Fruit fly (Drosophila melanogaster) whole organism, embryonic: ENCODE data around the gene Pax.

Experiments
- CG12155 ChIP-seq: fragments of 200-800 bp; sonication (Bioruptor generic); optimal IDR thresholded peaks from 3 replicates; lab custom pipeline; 2016; ENCODE audit warnings: missing biosample characterization, missing genetic modification characterization
- CG12744 ChIP-seq: fragments of 200-800 bp; sonication (Bioruptor generic); optimal IDR thresholded peaks from 2 replicates; lab custom pipeline; 2016; ENCODE audit warnings: missing biosample characterization, missing genetic modification characterization
- CG13424 ChIP-seq: fragments of 200-800 bp; sonication (Bioruptor generic); optimal IDR thresholded peaks from 2 replicates; lab custom pipeline; 2019; ENCODE audit warnings: missing biosample characterization, mild to moderate bottlenecking, missing genetic modification characterization, moderate library complexity
- CG14667 ChIP-seq: fragments of 200-800 bp; sonication (Bioruptor generic); IDR thresholded peaks from 2 replicates; pipeline ENCODE4 v1.3.6; 2022; ENCODE audit warnings: missing biosample characterization, missing genetic modification characterization
- CG14710 ChIP-seq: fragments of 200-800 bp; sonication (Bioruptor generic); optimal IDR thresholded peaks from 3 replicates; lab custom pipeline; 2019; ENCODE audit warnings: missing biosample characterization, mild to moderate bottlenecking, missing genetic modification characterization, moderate library complexity
- CG15269 ChIP-seq: fragments of 200-800 bp; sonication (Bioruptor generic); optimal IDR thresholded peaks from 2 replicates; lab custom pipeline; 2018; ENCODE audit warnings: missing biosample characterization, mild to moderate bottlenecking, missing genetic modification characterization, moderate library complexity
- CG34376 ChIP-seq: fragments of 200-800 bp; sonication (Bioruptor generic); optimal IDR thresholded peaks from 2 replicates; lab custom pipeline; 2018; ENCODE audit warnings: missing biosample characterization, mild to moderate bottlenecking, missing genetic modification characterization
- CG5180 ChIP-seq: fragments of 200-800 bp; sonication (Bioruptor generic); optimal IDR thresholded peaks from 3 replicates; lab custom pipeline; 2017; ENCODE audit warnings: missing biosample characterization, missing genetic modification characterization, mild to moderate bottlenecking, moderate library complexity, missing genetic modification reagents
- CG6272 ChIP-seq: fragments of 200-800 bp; sonication (Bioruptor generic); IDR thresholded peaks from 2 replicates; pipeline ENCODE4 v1.3.6; 2022; ENCODE audit warnings: missing biosample characterization, missing genetic modification characterization
- CG9817 ChIP-seq: fragments of 200-800 bp; sonication (Bioruptor generic); optimal IDR thresholded peaks from 2 replicates; lab custom pipeline; 2018; ENCODE audit warnings: missing biosample characterization, mild to moderate bottlenecking, missing genetic modification characterization, moderate library complexity
- CHES-1-like ChIP-seq: fragments of 200-800 bp; sonication (Bioruptor generic); optimal IDR thresholded peaks from 2 replicates; lab custom pipeline; 2016; ENCODE audit warnings: missing biosample characterization, missing genetic modification characterization
- Dip2 ChIP-seq: fragments of 200-800 bp; sonication (Bioruptor generic); IDR thresholded peaks from 2 replicates; pipeline ENCODE4 v1.3.6; 2022; ENCODE audit warnings: missing biosample characterization, missing genetic modification characterization
- Doc2 ChIP-seq: fragments of 200-800 bp; sonication (Bioruptor generic); IDR thresholded peaks from 2 replicates; pipeline ENCODE4 v1.3.6; 2022; ENCODE audit warnings: missing biosample characterization, missing genetic modification characterization
- HmgZ ChIP-seq: fragments of 200-800 bp; sonication (Bioruptor generic); optimal IDR thresholded peaks from 2 replicates; lab custom pipeline; 2018; ENCODE audit warnings: missing biosample characterization, mild to moderate bottlenecking, missing genetic modification characterization
- Hmx ChIP-seq: fragments of 200-800 bp; sonication (Bioruptor generic); optimal IDR thresholded peaks from 2 replicates; lab custom pipeline; 2016; ENCODE audit warnings: missing biosample characterization, missing genetic modification characterization
- Hr78 ChIP-seq, 2 experiments: fragments of 200-800 bp in 1 of 2; fragments of >200 bp in 1 of 2; sonication (Bioruptor generic) in 1 of 2; optimal IDR thresholded peaks; 2 replicates each; lab custom pipeline; 2017 to 2019; ENCODE audit warnings: missing biosample characterization in 2 of 2, missing genetic modification characterization in 2 of 2, mild to moderate bottlenecking in 1 of 2, moderate library complexity in 1 of 2
- Jarid2 ChIP-seq: fragments of 200-800 bp; sonication (Bioruptor generic); optimal IDR thresholded peaks from 3 replicates; lab custom pipeline; 2017; ENCODE audit warnings: mild to moderate bottlenecking, missing biosample characterization, missing genetic modification reagents, missing genetic modification characterization
- Lim3 ChIP-seq: fragments of 200-800 bp; sonication (Bioruptor generic); IDR thresholded peaks from 2 replicates; pipeline ENCODE4 v1.3.6; 2022; ENCODE audit warnings: missing biosample characterization, missing genetic modification characterization
- Side ChIP-seq: fragments of 200-800 bp; sonication (Bioruptor generic); optimal IDR thresholded peaks from 2 replicates; lab custom pipeline; 2016; ENCODE audit warnings: missing biosample characterization, missing genetic modification characterization
- Sin3A ChIP-seq: fragments of >200 bp; optimal IDR thresholded peaks from 2 replicates; lab custom pipeline; 2018
- Sry-β ChIP-seq: fragments of 200-800 bp; sonication (Bioruptor generic); optimal IDR thresholded peaks from 2 replicates; lab custom pipeline; 2018; ENCODE audit warnings: missing biosample characterization, mild to moderate bottlenecking, missing genetic modification characterization, moderate library complexity
- Usf ChIP-seq: fragments of 200-800 bp; sonication (Bioruptor generic); optimal IDR thresholded peaks from 2 replicates; lab custom pipeline; 2017; ENCODE audit warnings: missing genotype, missing biosample characterization, missing genetic modification characterization
- bbx ChIP-seq: fragments of 200-800 bp; sonication (Bioruptor generic); IDR thresholded peaks from 2 replicates; pipeline ENCODE4 v1.3.6; 2022; ENCODE audit warnings: missing biosample characterization, missing genetic modification characterization; ENCODE audit not compliant: partially characterized antibody
- cas ChIP-seq: fragments of 200-800 bp; sonication (Bioruptor generic); IDR thresholded peaks from 2 replicates; pipeline ENCODE4 v1.3.6; 2022; ENCODE audit warnings: missing biosample characterization, missing genetic modification characterization
- cg ChIP-seq: fragments of 200-800 bp; sonication (Bioruptor generic); optimal IDR thresholded peaks from 3 replicates; lab custom pipeline; 2019; ENCODE audit warnings: missing biosample characterization, mild to moderate bottlenecking, missing genetic modification characterization, moderate library complexity
- corto ChIP-seq: fragments of 200-800 bp; sonication (Bioruptor generic); optimal IDR thresholded peaks from 2 replicates; lab custom pipeline; 2016; ENCODE audit warnings: missing biosample characterization, mild to moderate bottlenecking, missing genetic modification characterization, moderate library complexity
- da ChIP-seq: fragments of 200-800 bp; sonication (Bioruptor generic); optimal IDR thresholded peaks from 2 replicates; lab custom pipeline; 2016; ENCODE audit warnings: missing biosample characterization, missing genetic modification characterization
- emc ChIP-seq: fragments of 200-800 bp; sonication (Bioruptor generic); optimal IDR thresholded peaks from 2 replicates; lab custom pipeline; 2016; ENCODE audit warnings: missing biosample characterization, missing genetic modification characterization
- en ChIP-seq: fragments of 200-800 bp; sonication (Bioruptor generic); optimal IDR thresholded peaks from 2 replicates; lab custom pipeline; 2016; ENCODE audit warnings: missing biosample characterization, missing genetic modification characterization
- eve ChIP-seq, 2 experiments: fragments of >200 bp; optimal IDR thresholded peaks; 2 replicates each; lab custom pipeline; 2017; ENCODE audit warnings: missing biosample characterization in 2 of 2, missing genetic modification characterization in 2 of 2
- gcm ChIP-seq: fragments of 200-800 bp; sonication (Bioruptor generic); optimal IDR thresholded peaks from 2 replicates; lab custom pipeline; 2019; ENCODE audit warnings: missing biosample characterization, mild to moderate bottlenecking, missing genetic modification characterization, moderate library complexity
- gsb-n ChIP-seq: fragments of 200-800 bp; sonication (Bioruptor generic); optimal IDR thresholded peaks from 3 replicates; lab custom pipeline; 2018; ENCODE audit warnings: missing biosample characterization, mild to moderate bottlenecking, missing genetic modification characterization
- h ChIP-seq: fragments of >200 bp; optimal IDR thresholded peaks from 2 replicates; lab custom pipeline; 2017
- kni ChIP-seq: fragments of 200-800 bp; sonication (Bioruptor generic); optimal IDR thresholded peaks from 3 replicates; lab custom pipeline; 2017; ENCODE audit warnings: mild to moderate bottlenecking, missing biosample characterization, missing genetic modification reagents, missing genetic modification characterization
- knrl ChIP-seq: fragments of 200-800 bp; sonication (Bioruptor generic); IDR thresholded peaks from 3 replicates; pipeline ENCODE4 v1.3.6; 2022; ENCODE audit warnings: missing biosample characterization, missing genetic modification characterization; ENCODE audit not compliant: partially characterized antibody
- lbe ChIP-seq: fragments of 200-800 bp; sonication (Bioruptor generic); optimal IDR thresholded peaks from 2 replicates; lab custom pipeline; 2016; ENCODE audit warnings: missing biosample characterization, mild to moderate bottlenecking, missing genetic modification characterization
- lola ChIP-seq, 3 experiments: fragments of >200 bp in 2 of 3; fragments of 200-800 bp in 1 of 3; sonication (Bioruptor generic) in 1 of 3; optimal IDR thresholded peaks; 2 replicates each; lab custom pipeline; 2017 to 2019; ENCODE audit warnings: missing biosample characterization in 3 of 3, missing genetic modification characterization in 3 of 3, mild to moderate bottlenecking in 1 of 3, moderate library complexity in 1 of 3
- maf-S ChIP-seq: fragments of 200-800 bp; sonication (Bioruptor generic); optimal IDR thresholded peaks from 2 replicates; lab custom pipeline; 2016; ENCODE audit warnings: missing biosample characterization, missing genetic modification characterization
- mam ChIP-seq: fragments of 200-800 bp; sonication (Bioruptor generic); optimal IDR thresholded peaks from 3 replicates; lab custom pipeline; 2016; ENCODE audit warnings: missing biosample characterization, missing genetic modification characterization
- nerfin-2 ChIP-seq: fragments of 200-800 bp; sonication (Bioruptor generic); IDR thresholded peaks from 2 replicates; pipeline ENCODE4 v1.3.6; 2022; ENCODE audit warnings: missing biosample characterization, missing genetic modification characterization; ENCODE audit not compliant: partially characterized antibody
- peb ChIP-seq: fragments of 200-800 bp; sonication (Bioruptor generic); IDR thresholded peaks from 2 replicates; pipeline ENCODE4 v1.3.6; 2022; ENCODE audit warnings: missing biosample characterization, missing genetic modification characterization
- schlank ChIP-seq: fragments of 200-800 bp; sonication (Bioruptor generic); optimal IDR thresholded peaks from 2 replicates; lab custom pipeline; 2018; ENCODE audit warnings: missing biosample characterization, mild to moderate bottlenecking, missing genetic modification characterization
- sqz ChIP-seq: fragments of 200-800 bp; sonication (Bioruptor generic); optimal IDR thresholded peaks from 3 replicates; lab custom pipeline; 2018; ENCODE audit warnings: missing biosample characterization, mild to moderate bottlenecking, missing genetic modification characterization
- sug ChIP-seq: fragments of 200-800 bp; optimal IDR thresholded peaks from 2 replicates; lab custom pipeline; 2019; ENCODE audit warnings: missing biosample characterization, mild to moderate bottlenecking, missing genetic modification characterization, moderate library complexity
- tin ChIP-seq: fragments of 200-800 bp; sonication (Bioruptor generic); optimal IDR thresholded peaks from 3 replicates; lab custom pipeline; 2016; ENCODE audit warnings: missing biosample characterization, missing genetic modification characterization
- tio ChIP-seq: fragments of 200-800 bp; sonication (Bioruptor generic); optimal IDR thresholded peaks from 2 replicates; lab custom pipeline; 2017; ENCODE audit warnings: missing biosample characterization, missing genetic modification characterization, inconsistent platforms
- tup ChIP-seq: fragments of 200-800 bp; sonication (Bioruptor generic); optimal IDR thresholded peaks from 2 replicates; lab custom pipeline; 2016; ENCODE audit warnings: missing biosample characterization, mild to moderate bottlenecking, missing genetic modification characterization, moderate library complexity
- yki ChIP-seq: fragments of >200 bp; optimal IDR thresholded peaks from 3 replicates; lab custom pipeline; 2018

The Pax gene

dm6 chr2L:19416602-19417497, 9.5 kb downstream of the Pax start, which contains the start of gene Lectin-galC1 (continued):
- TF ChIP-seq CG9817 (tag; lab: Kevin White, UChicago): peak; percentile 78
- TF ChIP-seq h (lab: Kevin White, UChicago): no peak
- TF ChIP-seq peb (GFP tag; lab: Robert Waterston, UW): peak; percentile 68
- TF ChIP-seq maf-S: peak; percentile 78
- TF ChIP-seq cas (GFP tag; lab: Robert Waterston, UW): 0 out of 2 replicates have a peak, but pooled peaks have one; percentile 16
- TF ChIP-seq CG34376 (GFP tag; lab: Kevin White, UChicago): no peak
- peak in 1 of 3 experiments; percentile 83 for TF ChIP-seq lola (GFP tag; optimal IDR thresholded peaks at IDR 0.05; lab: Kevin White, UChicago)
- TF ChIP-seq sqz (GFP tag; lab: Kevin White, UChicago): peak; percentile 75
- no peak for TF ChIP-seq Dip2 (GFP tag; lab: Robert Waterston, UW)
- TF ChIP-seq knrl: no peak
- TF ChIP-seq gsb-n (tag; lab: Kevin White, UChicago): peak; percentile 87
- peak; percentile 88 for TF ChIP-seq CHES-1-like (GFP tag; lab: Kevin White, UChicago)
- TF ChIP-seq yki: no peak
- TF ChIP-seq eve (GFP tag; optimal IDR thresholded peaks at IDR 0.05; lab: Kevin White, UChicago): peak in 1 of 2 experiments; percentile 95
- no peak for TF ChIP-seq lbe (GFP tag; lab: Kevin White, UChicago)
- no peak for TF ChIP-seq corto (GFP tag; lab: Kevin White, UChicago)
- TF ChIP-seq cg (GFP tag; lab: Kevin White, UChicago): no peak
- peak; percentile 70 for TF ChIP-seq mam (GFP tag; lab: Kevin White, UChicago)
- peak; percentile 63 for TF ChIP-seq Usf (GFP tag; lab: Kevin White, UChicago)
- peak; percentile 83 for TF ChIP-seq tin
- peak; percentile 89 for TF ChIP-seq CG13424
- peak; percentile 59; the same call in 1 of the 2 replicates for TF ChIP-seq Lim3 (GFP tag; lab: Robert Waterston, UW)
- TF ChIP-seq HmgZ (tag; lab: Kevin White, UChicago): peak; percentile 55
- peak; percentile 76; the same call in 1 of the 2 replicates for TF ChIP-seq CG14667 (GFP tag; lab: Robert Waterston, UW)
- no peak for TF ChIP-seq Hmx
- TF ChIP-seq da (GFP tag; lab: Kevin White, UChicago): peak; percentile 70
- no peak for TF ChIP-seq Sin3A
- TF ChIP-seq CG6272 (GFP tag; lab: Robert Waterston, UW): peak; percentile 71; the same call in 1 of the 2 replicates
- peak; percentile 60 for TF ChIP-seq sug (tag; lab: Kevin White, UChicago)
- peak; percentile 55 for TF ChIP-seq tup (GFP tag; lab: Kevin White, UChicago)
- TF ChIP-seq emc (GFP tag; lab: Kevin White, UChicago): peak; percentile 72
- TF ChIP-seq CG5180 (GFP tag; lab: Kevin White, UChicago): peak; percentile 76
- peak; percentile 85 for TF ChIP-seq CG14710 (tag; lab: Kevin White, UChicago)
- TF ChIP-seq Doc2 (GFP tag; lab: Robert Waterston, UW): no peak
- TF ChIP-seq Sry-β: no peak
- peak; percentile 33 for TF ChIP-seq schlank
- peak; percentile 90 for TF ChIP-seq CG15269 (tag; lab: Kevin White, UChicago)
- peak; percentile 54 for TF ChIP-seq Jarid2 (GFP tag; lab: Kevin White, UChicago)
- TF ChIP-seq CG12744 (GFP tag; lab: Kevin White, UChicago): peak; percentile 79
- TF ChIP-seq Hr78 (GFP tag; optimal IDR thresholded peaks at IDR 0.05; lab: Kevin White, UChicago): peak in 1 of 2 experiments; percentile 65
- TF ChIP-seq gcm (GFP tag; lab: Kevin White, UChicago): peak; percentile 85
- TF ChIP-seq nerfin-2: no peak
- peak; percentile 87 for TF ChIP-seq en (GFP tag; lab: Kevin White, UChicago)
- TF ChIP-seq CG12155: peak; percentile 82
- TF ChIP-seq bbx (GFP tag; lab: Robert Waterston, UW): no peak
- peak; percentile 87 for TF ChIP-seq Side
- TF ChIP-seq kni (GFP tag; lab: Kevin White, UChicago): peak; percentile 29
- peak; percentile 82 for TF ChIP-seq tio (GFP tag; lab: Kevin White, UChicago)
